Fruit fly (Drosophila melanogaster) S2 (cell line): Measurements from ENCODE around the gene Sqor.
A peak's percentile ranks its signal among the peaks of the same experiment; 100 is the strongest.

Source experiments
- CG8478 ChIP-seq: fragments of >200 bp; optimal IDR thresholded peaks from 2 replicates; lab custom pipeline; 2018
- CTCF ChIP-seq, 2 experiments: fragments of >200 bp; optimal IDR thresholded peaks; 2 replicates each; lab custom pipeline; 2018

Sqor gene

DNA sequence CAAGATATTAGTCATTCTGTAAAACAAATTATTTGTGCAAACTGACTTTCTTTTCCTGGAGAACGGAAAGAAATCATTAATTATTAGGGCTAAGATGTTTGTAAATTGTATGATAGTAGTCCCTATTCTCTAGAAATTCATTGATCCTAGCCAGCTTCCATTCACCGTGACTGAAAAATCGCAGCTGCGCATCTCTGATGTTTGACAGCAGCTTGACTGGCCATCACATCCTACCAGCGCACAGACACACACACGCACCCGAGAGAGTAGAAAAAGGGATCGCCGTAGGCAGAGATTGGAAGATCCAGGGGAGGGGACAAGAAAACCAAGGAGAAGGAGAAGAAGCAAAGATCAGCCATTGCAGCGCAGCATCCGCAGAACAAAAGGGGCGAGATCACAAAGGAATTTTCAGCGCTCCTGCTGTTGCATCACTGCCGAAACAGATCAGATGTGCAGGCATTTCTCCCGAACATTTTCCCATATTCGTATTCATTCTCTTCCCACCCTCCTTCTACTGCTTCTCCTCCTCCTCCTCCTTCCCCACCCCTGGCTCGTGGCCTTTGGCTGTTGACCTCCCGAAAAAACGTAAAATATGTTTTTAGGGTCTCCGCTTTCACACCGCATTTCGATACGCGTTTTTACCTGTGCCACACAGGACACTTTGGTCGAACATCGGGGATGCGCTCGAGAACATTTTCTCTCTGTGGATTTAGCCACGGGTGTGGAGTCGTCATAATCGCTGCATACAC lies 13.1 kb downstream of the Sqor start:
- TF ChIP-seq CTCF (optimal IDR thresholded peaks at IDR 0.05; lab: Kevin White, UChicago): no peak
- TF ChIP-seq CG8478 (lab: Kevin White, UChicago): no peak

DNA sequence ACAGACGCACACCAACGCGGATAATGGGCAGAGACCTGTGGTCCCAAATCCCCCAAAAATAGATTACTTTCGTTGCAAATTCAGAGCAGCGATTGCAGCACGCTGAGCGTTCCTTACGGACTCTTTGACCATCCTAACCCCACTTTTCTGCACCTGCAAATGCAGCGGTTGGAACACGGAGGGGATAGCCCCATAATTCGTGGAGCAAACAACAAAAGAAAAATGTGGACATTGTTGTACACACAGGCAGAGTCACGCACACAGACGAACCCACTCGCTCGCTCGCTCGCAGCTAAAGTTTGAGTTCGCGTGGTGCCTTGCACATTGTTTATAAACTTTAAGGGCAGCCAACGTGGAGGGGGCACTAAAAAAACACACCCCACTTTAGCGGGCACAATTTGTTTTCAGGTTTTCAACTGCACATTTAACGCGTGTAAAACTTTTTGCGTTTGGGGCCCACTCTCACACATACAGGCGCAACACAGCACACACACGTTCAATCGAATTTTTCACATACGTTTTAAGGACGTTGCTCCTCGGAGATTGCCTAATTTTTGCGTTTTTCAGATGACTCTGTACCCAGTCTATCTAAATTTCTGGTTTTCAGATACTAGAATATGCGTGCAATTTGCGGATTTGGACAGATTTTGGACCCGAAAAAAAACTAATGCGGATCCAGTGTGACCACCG lies 13.8 kb downstream of the Sqor start:
- TF ChIP-seq CTCF (optimal IDR thresholded peaks at IDR 0.05; lab: Kevin White, UChicago): no peak
- no peak for TF ChIP-seq CG8478 (lab: Kevin White, UChicago)

DNA sequence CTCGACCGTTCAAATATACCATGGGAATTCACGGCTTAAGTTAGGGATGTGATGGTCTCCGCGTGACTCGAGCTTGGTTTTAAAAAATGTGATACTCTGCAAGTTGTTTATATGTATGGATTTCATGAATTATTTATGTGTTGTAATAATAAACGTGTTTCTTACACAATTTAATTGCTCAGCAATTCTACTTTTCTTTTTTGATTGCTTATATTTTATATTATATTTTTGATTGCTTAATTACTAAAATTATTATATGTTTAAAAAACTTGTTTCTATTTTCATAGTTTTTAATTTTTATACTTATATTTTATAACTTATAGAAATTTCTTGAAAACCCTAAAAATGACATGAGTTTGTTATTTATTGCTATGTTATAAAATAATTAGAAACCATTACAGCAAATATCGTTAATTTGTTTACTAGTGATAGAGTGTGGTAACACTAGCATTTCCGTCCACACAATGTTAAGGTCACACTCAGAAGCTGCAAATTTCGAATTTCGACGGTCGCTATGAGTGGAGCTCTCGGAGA lies 14.4 kb downstream of the Sqor start, which contains the start of the genes ago and CG1265:
Gene ago, minus strand, starts transcription at position 6 of the 534 bp plus-strand sequence.
Gene CG1265, plus strand, starts transcription at position 476 of the 534 bp plus-strand sequence.
- TF ChIP-seq CG8478 (lab: Kevin White, UChicago) (no peak), CTCF (optimal IDR thresholded peaks at IDR 0.05; lab: Kevin White, UChicago) (no peak)

DNA sequence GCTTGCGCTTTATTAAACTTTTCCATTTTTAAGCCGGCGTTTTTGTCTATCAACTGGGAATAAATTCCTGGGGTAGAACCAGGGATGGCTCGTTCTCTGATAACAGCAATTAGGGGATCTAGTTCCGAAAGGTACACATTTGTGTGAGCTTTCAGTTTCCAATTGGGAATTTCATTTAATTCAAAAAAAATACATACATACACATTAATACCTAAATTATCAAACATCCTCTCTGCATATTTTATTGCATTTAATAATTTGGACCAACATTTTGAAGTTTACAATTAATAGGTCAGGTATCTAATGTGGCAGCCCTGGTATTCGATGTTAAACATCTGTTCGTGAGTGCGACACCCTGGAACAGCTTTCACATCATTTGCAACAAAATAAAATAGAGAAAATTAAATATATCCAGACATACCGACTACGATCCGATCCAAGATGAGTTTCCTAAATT lies 19.2 kb downstream of the Sqor start, which contains the start of the genes CG15011 and CG1309:
Gene CG15011, minus strand, starts transcription at position 51 of the 457 bp plus-strand sequence.
Gene CG1309, plus strand, starts transcription at position 329 of the 457 bp plus-strand sequence.
- TF ChIP-seq CG8478 (lab: Kevin White, UChicago) (no peak), CTCF (optimal IDR thresholded peaks at IDR 0.05; lab: Kevin White, UChicago) (peak in 1 of 2 experiments; percentile 2)

dm6 chr3L:4261177-4261576 lies 21.2 kb downstream of the Sqor start:
- TF ChIP-seq CTCF (optimal IDR thresholded peaks at IDR 0.05; lab: Kevin White, UChicago) (no peak), CG8478 (lab: Kevin White, UChicago) (no peak)

DNA sequence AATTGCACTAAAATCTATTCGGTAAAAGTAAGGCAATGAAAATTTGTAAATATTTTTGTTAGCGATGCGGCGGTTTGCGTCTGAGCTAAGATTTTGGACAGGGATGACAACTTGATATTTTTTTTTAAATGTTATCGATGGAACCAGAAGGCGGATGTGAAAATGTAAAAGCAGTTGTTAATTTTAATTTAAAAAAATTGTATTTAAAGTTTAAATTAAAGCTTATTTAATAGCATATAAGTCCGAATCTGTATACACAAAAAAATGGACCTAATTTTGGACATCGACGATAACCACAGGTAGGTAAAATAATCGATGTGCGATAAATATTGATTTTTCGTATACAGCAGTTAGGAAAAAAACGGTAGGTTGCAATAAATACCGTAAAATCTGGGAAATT lies 22.4 kb downstream of the Sqor start, which contains the start of the genes CG11586 and VhaM9.7-a:
Gene CG11586, minus strand, starts transcription at position 87 of the 400 bp plus-strand sequence.
Gene VhaM9.7-a, plus strand, starts transcription at position 322 of the 400 bp plus-strand sequence.
- TF ChIP-seq CG8478 (lab: Kevin White, UChicago) (no peak), CTCF (optimal IDR thresholded peaks at IDR 0.05; lab: Kevin White, UChicago) (no peak)

DNA sequence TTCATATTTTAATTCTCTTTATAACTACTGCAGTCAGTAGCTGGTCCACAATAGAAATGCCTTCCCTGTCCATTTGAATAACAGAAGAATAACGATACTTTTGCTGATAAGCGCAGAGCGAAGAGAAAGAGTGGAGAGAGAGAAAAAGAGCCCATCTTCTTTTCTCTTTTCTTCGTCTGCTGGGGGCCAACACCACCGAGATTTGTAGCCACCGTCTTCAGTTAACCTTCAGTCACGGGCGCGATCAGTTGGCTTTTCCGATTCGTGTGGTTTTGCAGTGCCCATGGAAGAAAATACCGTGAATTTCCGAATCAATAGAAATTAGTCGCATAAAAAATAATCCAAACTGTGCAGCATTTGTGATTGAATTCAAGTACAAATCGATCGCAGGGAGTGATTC lies 23.5 kb downstream of the Sqor start, which contains the start of gene CG1273:
Gene CG1273, plus strand, starts transcription at position 218 of the 400 bp plus-strand sequence.
- TF ChIP-seq CG8478 (lab: Kevin White, UChicago): no peak
- TF ChIP-seq CTCF (optimal IDR thresholded peaks at IDR 0.05; lab: Kevin White, UChicago): no peak

- TF ChIP-seq CTCF (optimal IDR thresholded peaks at IDR 0.05; lab: Kevin White, UChicago): no peak
- no peak for TF ChIP-seq CG8478 (lab: Kevin White, UChicago)
Measured at dm6 chr3L:4264963-4265362, 25.0 kb downstream of the Sqor start.

DNA sequence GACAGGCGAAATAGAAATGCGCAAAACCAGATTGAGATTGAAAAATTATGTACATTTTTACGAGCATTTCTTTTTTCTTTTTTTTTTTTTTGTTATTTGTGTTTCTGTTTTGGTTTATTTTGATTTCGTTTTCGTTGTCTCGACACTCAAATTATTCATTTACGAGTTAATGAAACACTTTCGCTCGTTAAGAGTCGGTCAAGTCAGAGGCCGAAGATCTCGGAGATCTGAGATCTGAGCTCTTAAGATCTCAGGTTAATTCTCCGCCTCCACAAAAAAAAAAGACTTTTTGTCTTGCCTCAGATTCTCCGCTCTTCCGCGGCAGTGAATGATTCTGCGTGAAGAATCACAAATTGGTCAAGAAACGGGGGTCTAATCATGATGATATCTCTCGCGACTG lies 25.9 kb downstream of the Sqor start:
- TF ChIP-seq CTCF (optimal IDR thresholded peaks at IDR 0.05; lab: Kevin White, UChicago) (no peak), CG8478 (lab: Kevin White, UChicago) (no peak)

DNA sequence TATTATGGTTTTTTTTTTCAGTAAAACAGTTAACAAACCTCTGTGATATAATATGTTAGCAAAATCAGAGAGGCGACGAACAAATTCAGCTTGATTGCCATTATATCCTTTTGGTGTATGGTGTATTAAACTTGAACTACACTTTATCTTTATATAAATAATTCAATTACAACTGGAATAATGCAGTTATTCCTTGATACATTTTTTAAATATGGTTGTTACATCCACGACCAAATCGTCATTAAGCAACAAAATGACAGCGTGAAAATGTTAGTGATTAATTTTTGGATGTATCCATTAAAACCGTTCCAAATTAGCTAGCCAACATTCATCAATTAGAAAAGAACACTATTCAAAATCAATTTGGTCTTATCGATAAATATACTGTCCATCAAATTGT lies 27.4 kb downstream of the Sqor start, which contains the start of gene CG33764:
Gene CG33764, minus strand, starts transcription at position 101 of the 400 bp plus-strand sequence.
- TF ChIP-seq CTCF (optimal IDR thresholded peaks at IDR 0.05; lab: Kevin White, UChicago) (no peak), CG8478 (lab: Kevin White, UChicago) (no peak)

DNA sequence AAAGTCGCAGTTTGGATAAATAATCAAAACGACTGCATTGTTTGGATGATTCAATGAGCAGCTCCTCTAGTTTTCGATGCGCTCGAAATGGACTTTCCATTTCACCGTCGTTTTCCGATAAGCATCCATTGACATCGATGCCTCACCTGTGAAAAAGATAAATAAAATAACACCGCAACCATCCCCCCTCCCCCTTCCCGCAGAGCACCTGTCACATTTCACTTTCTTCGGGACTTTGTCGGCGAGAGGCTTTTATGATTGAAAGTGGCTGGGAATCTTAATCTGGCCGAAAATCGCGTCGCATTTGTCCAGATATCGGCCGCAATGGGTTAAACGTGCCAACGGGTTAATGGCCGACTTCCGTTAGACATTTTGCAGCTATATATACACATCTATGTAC lies 29.2 kb downstream of the Sqor start:
- TF ChIP-seq CTCF (optimal IDR thresholded peaks at IDR 0.05; lab: Kevin White, UChicago): no peak
- TF ChIP-seq CG8478 (lab: Kevin White, UChicago): no peak

- TF ChIP-seq CTCF (optimal IDR thresholded peaks at IDR 0.05; lab: Kevin White, UChicago) (no peak), CG8478 (lab: Kevin White, UChicago) (no peak)
Measured at dm6 chr3L:4269920-4270319, 29.9 kb downstream of the Sqor start.

dm6 chr3L:4270949-4271827 lies 31.2 kb downstream of the Sqor start:
- no peak for TF ChIP-seq CTCF (optimal IDR thresholded peaks at IDR 0.05; lab: Kevin White, UChicago)
- TF ChIP-seq CG8478 (lab: Kevin White, UChicago): no peak
